Fruit fly (Drosophila melanogaster) whole organism, embryonic: ENCODE data around the gene Cp7Fa.

Experiments used
- ATbp ChIP-seq: fragments of 200-800 bp; sonication (Bioruptor generic); optimal IDR thresholded peaks from 2 replicates; lab custom pipeline; 2017; ENCODE audit warnings: missing biosample characterization, mild to moderate bottlenecking, missing genetic modification characterization, missing genetic modification reagents
- Adf1 ChIP-seq: fragments of 200-800 bp; sonication (Bioruptor generic); IDR thresholded peaks from 2 replicates; pipeline ENCODE4 v1.3.6; 2022; ENCODE audit warnings: missing biosample characterization, missing genetic modification characterization
- Aef1 ChIP-seq: fragments of 200-800 bp; sonication (Bioruptor generic); IDR thresholded peaks from 3 replicates; pipeline ENCODE4 v1.3.6; 2022; ENCODE audit warnings: missing biosample characterization, missing genetic modification characterization
- CG10654 ChIP-seq: fragments of 200-800 bp; sonication (Bioruptor generic); optimal IDR thresholded peaks from 2 replicates; lab custom pipeline; 2016; ENCODE audit warnings: missing biosample characterization, missing genetic modification characterization
- CG11696 ChIP-seq: fragments of 200-800 bp; sonication (Bioruptor generic); IDR thresholded peaks from 2 replicates; pipeline ENCODE4 v1.3.6; 2022; ENCODE audit warnings: missing biosample characterization, missing genetic modification characterization
- CG12659 ChIP-seq: fragments of 200-800 bp; sonication (Bioruptor generic); optimal IDR thresholded peaks from 3 replicates; lab custom pipeline; 2017; ENCODE audit warnings: mild to moderate bottlenecking, missing biosample characterization, missing genetic modification reagents, missing genetic modification characterization
- CG13123 ChIP-seq: fragments of 200-800 bp; sonication (Bioruptor generic); optimal IDR thresholded peaks from 2 replicates; lab custom pipeline; 2016; ENCODE audit warnings: missing biosample characterization, missing genetic modification characterization
- CG13424 ChIP-seq: fragments of 200-800 bp; sonication (Bioruptor generic); optimal IDR thresholded peaks from 2 replicates; lab custom pipeline; 2019; ENCODE audit warnings: missing biosample characterization, mild to moderate bottlenecking, missing genetic modification characterization, moderate library complexity
- CG14667 ChIP-seq: fragments of 200-800 bp; sonication (Bioruptor generic); IDR thresholded peaks from 2 replicates; pipeline ENCODE4 v1.3.6; 2022; ENCODE audit warnings: missing biosample characterization, missing genetic modification characterization
- CG16813 ChIP-seq: fragments of 200-800 bp; sonication (Bioruptor generic); IDR thresholded peaks from 3 replicates; pipeline ENCODE4 v1.3.6; 2022; ENCODE audit warnings: missing biosample characterization, missing genetic modification characterization; ENCODE audit not compliant: partially characterized antibody
- CG17186 ChIP-seq: fragments of 200-800 bp; sonication (Bioruptor generic); optimal IDR thresholded peaks from 3 replicates; lab custom pipeline; 2017; ENCODE audit warnings: missing biosample characterization, missing genetic modification reagents, missing genetic modification characterization
- CG30431 ChIP-seq: fragments of 200-800 bp; sonication (Bioruptor generic); optimal IDR thresholded peaks from 2 replicates; lab custom pipeline; 2017; ENCODE audit warnings: missing biosample characterization, missing genetic modification characterization
- CG31224 ChIP-seq: fragments of 200-800 bp; sonication (Bioruptor generic); IDR thresholded peaks from 2 replicates; pipeline ENCODE4 v1.3.6; 2022; ENCODE audit warnings: missing biosample characterization, missing genetic modification characterization
- CG32772 ChIP-seq: fragments of 200-800 bp; sonication (Bioruptor generic); IDR thresholded peaks from 2 replicates; pipeline ENCODE4 v1.3.6; 2022; ENCODE audit warnings: missing biosample characterization, missing genetic modification characterization
- CG34422 ChIP-seq: fragments of 200-800 bp; sonication (Bioruptor generic); IDR thresholded peaks from 3 replicates; pipeline ENCODE4 v1.3.6; 2022; ENCODE audit warnings: missing biosample characterization, missing genetic modification characterization
- CG4282 ChIP-seq: fragments of 200-800 bp; sonication (Bioruptor generic); optimal IDR thresholded peaks from 2 replicates; lab custom pipeline; 2016; ENCODE audit warnings: missing biosample characterization, missing genetic modification characterization
- CG6791 ChIP-seq: fragments of 200-800 bp; sonication (Bioruptor generic); IDR thresholded peaks from 3 replicates; pipeline ENCODE4 v1.3.6; 2022; ENCODE audit warnings: missing biosample characterization, missing genetic modification characterization; ENCODE audit not compliant: partially characterized antibody
- CG7357 ChIP-seq: fragments of 200-800 bp; sonication (Bioruptor generic); IDR thresholded peaks from 3 replicates; pipeline ENCODE4 v1.3.6; 2022; ENCODE audit warnings: missing biosample characterization, missing genetic modification characterization
- CG7839 ChIP-seq: fragments of 200-800 bp; sonication (Bioruptor generic); optimal IDR thresholded peaks from 3 replicates; lab custom pipeline; 2018; ENCODE audit warnings: missing biosample characterization, mild to moderate bottlenecking, missing genetic modification characterization, moderate library complexity
- CG8359 ChIP-seq: fragments of 200-800 bp; sonication (Bioruptor generic); optimal IDR thresholded peaks from 2 replicates; lab custom pipeline; 2017; ENCODE audit warnings: missing biosample characterization, mild to moderate bottlenecking, missing genetic modification characterization, borderline replicate concordance
- CG9817 ChIP-seq: fragments of 200-800 bp; sonication (Bioruptor generic); optimal IDR thresholded peaks from 2 replicates; lab custom pipeline; 2018; ENCODE audit warnings: missing biosample characterization, mild to moderate bottlenecking, missing genetic modification characterization, moderate library complexity
- Chrac-16 ChIP-seq: fragments of 200-800 bp; sonication (Bioruptor generic); optimal IDR thresholded peaks from 3 replicates; lab custom pipeline; 2016; ENCODE audit warnings: missing biosample characterization, missing genetic modification characterization
- CoRest ChIP-seq: fragments of 200-800 bp; sonication (Bioruptor generic); optimal IDR thresholded peaks from 3 replicates; lab custom pipeline; 2018; ENCODE audit warnings: missing biosample characterization, mild to moderate bottlenecking, missing genetic modification characterization, moderate library complexity
- Dfd ChIP-seq, 2 experiments: fragments of >200 bp; optimal IDR thresholded peaks; 2 replicates each; lab custom pipeline; 2017; ENCODE audit warnings: missing biosample characterization in 2 of 2, missing genetic modification characterization in 2 of 2
- Hmr ChIP-seq: fragments of 200-800 bp; sonication (Bioruptor generic); optimal IDR thresholded peaks from 3 replicates; lab custom pipeline; 2017; ENCODE audit warnings: mild to moderate bottlenecking, missing biosample characterization, missing genetic modification reagents, missing genetic modification characterization
- Med ChIP-seq: fragments of 200-800 bp; sonication (Bioruptor generic); peaks from one replicate; lab custom pipeline; 2016; ENCODE audit warnings: missing biosample characterization, missing genetic modification characterization, mild to moderate bottlenecking, inconsistent platforms, moderate library complexity
- Myb ChIP-seq: fragments of 200-800 bp; sonication (Bioruptor generic); optimal IDR thresholded peaks from 2 replicates; lab custom pipeline; 2016; ENCODE audit warnings: missing biosample characterization, missing genetic modification characterization
- Opbp ChIP-seq: fragments of 200-800 bp; sonication (Bioruptor generic); IDR thresholded peaks from 3 replicates; pipeline ENCODE4 v1.3.6; 2022; ENCODE audit warnings: missing biosample characterization, missing genetic modification characterization; ENCODE audit not compliant: partially characterized antibody
- Ptx1 ChIP-seq: fragments of 200-800 bp; sonication (Bioruptor generic); IDR thresholded peaks from 2 replicates; pipeline ENCODE4 v1.3.6; 2022; ENCODE audit warnings: missing biosample characterization, missing genetic modification characterization
- Ssrp ChIP-seq: fragments of 200-800 bp; sonication (Bioruptor generic); optimal IDR thresholded peaks from 2 replicates; lab custom pipeline; 2018; ENCODE audit warnings: missing biosample characterization, mild to moderate bottlenecking, missing genetic modification characterization, moderate library complexity
- Vsx1 ChIP-seq: fragments of 200-800 bp; sonication (Bioruptor generic); optimal IDR thresholded peaks from 2 replicates; lab custom pipeline; 2017; ENCODE audit warnings: missing biosample characterization, mild to moderate bottlenecking, missing genetic modification characterization, missing genetic modification reagents
- Xrp1 ChIP-seq: fragments of 200-800 bp; sonication (Bioruptor generic); IDR thresholded peaks from 2 replicates; pipeline ENCODE4 v1.3.6; 2022; ENCODE audit warnings: missing biosample characterization, missing genetic modification characterization
- ap ChIP-seq: fragments of 200-800 bp; sonication (Bioruptor generic); IDR thresholded peaks from 2 replicates; pipeline ENCODE4 v1.3.6; 2022; ENCODE audit warnings: missing biosample characterization, missing genetic modification characterization
- ara ChIP-seq: fragments of 200-800 bp; sonication (Bioruptor generic); IDR thresholded peaks from 2 replicates; pipeline ENCODE4 v1.3.6; 2022; ENCODE audit warnings: missing biosample characterization, missing genetic modification characterization
- bigmax ChIP-seq: fragments of 200-800 bp; sonication (Bioruptor generic); optimal IDR thresholded peaks from 2 replicates; lab custom pipeline; 2018; ENCODE audit warnings: missing biosample characterization, mild to moderate bottlenecking, missing genetic modification characterization
- btn ChIP-seq: fragments of 200-800 bp; sonication (Bioruptor generic); optimal IDR thresholded peaks from 2 replicates; lab custom pipeline; 2016; ENCODE audit warnings: missing biosample characterization, missing genetic modification characterization
- crc ChIP-seq: fragments of 200-800 bp; sonication (Bioruptor generic); optimal IDR thresholded peaks from 2 replicates; lab custom pipeline; 2016; ENCODE audit warnings: missing biosample characterization, missing genetic modification characterization
- grn ChIP-seq: fragments of 200-800 bp; sonication (Bioruptor generic); optimal IDR thresholded peaks from 3 replicates; lab custom pipeline; 2017; ENCODE audit warnings: missing biosample characterization, missing genetic modification characterization
- gro ChIP-seq: fragments of 200-800 bp; sonication (Bioruptor generic); optimal IDR thresholded peaks from 2 replicates; lab custom pipeline; 2016; ENCODE audit warnings: missing biosample characterization, missing genetic modification characterization
- hbn ChIP-seq: fragments of 200-800 bp; sonication (Bioruptor generic); IDR thresholded peaks from 2 replicates; pipeline ENCODE4 v1.3.6; 2022; ENCODE audit warnings: missing biosample characterization, missing genetic modification characterization; ENCODE audit not compliant: partially characterized antibody
- nerfin-1 ChIP-seq: fragments of 200-800 bp; sonication (Bioruptor generic); optimal IDR thresholded peaks from 3 replicates; lab custom pipeline; 2019; ENCODE audit warnings: missing biosample characterization, mild to moderate bottlenecking, missing genetic modification characterization, moderate library complexity
- nmo ChIP-seq: fragments of 200-800 bp; sonication (Bioruptor generic); optimal IDR thresholded peaks from 2 replicates; lab custom pipeline; 2018; ENCODE audit warnings: missing biosample characterization, mild to moderate bottlenecking, missing genetic modification characterization, moderate library complexity
- phol ChIP-seq: fragments of 200-800 bp; sonication (Bioruptor generic); optimal IDR thresholded peaks from 3 replicates; lab custom pipeline; 2018; ENCODE audit warnings: missing biosample characterization, mild to moderate bottlenecking, missing genetic modification characterization, moderate library complexity
- repo ChIP-seq: fragments of 200-800 bp; sonication (Bioruptor generic); optimal IDR thresholded peaks from 2 replicates; lab custom pipeline; 2016; ENCODE audit warnings: missing biosample characterization, missing genetic modification characterization
- salm ChIP-seq: fragments of 200-800 bp; sonication (Bioruptor generic); optimal IDR thresholded peaks from 2 replicates; lab custom pipeline; 2018; ENCODE audit warnings: missing biosample characterization, mild to moderate bottlenecking, missing genetic modification characterization
- sc ChIP-seq, 3 experiments: fragments of >200 bp in 2 of 3; fragments of 200-800 bp in 1 of 3; sonication (Bioruptor generic) in 1 of 3; optimal IDR thresholded peaks; 2 replicates in 2 of 3; 3 replicates in 1 of 3; lab custom pipeline; 2017; ENCODE audit warnings: mild to moderate bottlenecking in 1 of 3, missing biosample characterization in 1 of 3, missing genetic modification characterization in 1 of 3, missing genetic modification reagents in 1 of 3
- sens ChIP-seq: fragments of 200-800 bp; sonication (Bioruptor generic); peaks from one replicate; lab custom pipeline; 2016; ENCODE audit warnings: missing biosample characterization, missing genetic modification characterization
- tio ChIP-seq: fragments of 200-800 bp; sonication (Bioruptor generic); optimal IDR thresholded peaks from 2 replicates; lab custom pipeline; 2017; ENCODE audit warnings: missing biosample characterization, missing genetic modification characterization, inconsistent platforms
- trh ChIP-seq: fragments of 200-800 bp; sonication (Bioruptor generic); optimal IDR thresholded peaks from 2 replicates; lab custom pipeline; 2016; ENCODE audit warnings: missing biosample characterization, missing genetic modification characterization
- vvl ChIP-seq: fragments of 200-800 bp; sonication (Bioruptor generic); IDR thresholded peaks from 2 replicates; pipeline ENCODE4 v1.3.6; 2022; ENCODE audit warnings: missing biosample characterization, missing genetic modification characterization

Cp7Fa gene

dm6 chrX:8493473-8493872 lies 22.8 kb downstream of the Cp7Fa start (continued):
- TF ChIP-seq CG4282 (GFP tag; lab: Kevin White, UChicago), result no peak
- no peak for TF ChIP-seq crc (GFP tag; lab: Kevin White, UChicago)
- TF ChIP-seq salm (tag; lab: Kevin White, UChicago), result no peak
- TF ChIP-seq CG34422 (GFP tag; lab: Robert Waterston, UW), result peak; percentile 65; the same call in 1 of the 3 replicates
- TF ChIP-seq CG6791 (GFP tag; lab: Robert Waterston, UW), result no peak
- TF ChIP-seq Opbp (GFP tag; lab: Robert Waterston, UW), result no peak
- TF ChIP-seq sens, result peak; percentile 65
- peak; percentile 38 for TF ChIP-seq CG9817 (tag; lab: Kevin White, UChicago)
- TF ChIP-seq Aef1, result no peak
- TF ChIP-seq CG16813 (GFP tag; lab: Robert Waterston, UW), result no peak
- no peak for TF ChIP-seq Chrac-16 (GFP tag; lab: Kevin White, UChicago)
- TF ChIP-seq bigmax (GFP tag; lab: Kevin White, UChicago), result no peak
- peak; percentile 52 for TF ChIP-seq Ptx1 (GFP tag; lab: Robert Waterston, UW)
- TF ChIP-seq CG7357 (GFP tag; lab: Robert Waterston, UW), result 0 out of 3 replicates have a peak, but pooled peaks have one; percentile 38
- no peak for TF ChIP-seq Ssrp (tag; lab: Kevin White, UChicago)
- no peak for TF ChIP-seq hbn (GFP tag; lab: Robert Waterston, UW)
- peak; percentile 7 for TF ChIP-seq Myb (GFP tag; lab: Kevin White, UChicago)
- no peak for TF ChIP-seq grn
- TF ChIP-seq phol (tag; lab: Kevin White, UChicago), result no peak
- TF ChIP-seq Vsx1 (GFP tag; lab: Kevin White, UChicago), result peak; percentile 18
- TF ChIP-seq sc (optimal IDR thresholded peaks at IDR 0.05; lab: Kevin White, UChicago), result no peak
- no peak for TF ChIP-seq sc (GFP tag; optimal IDR thresholded peaks at IDR 0.05; lab: Kevin White, UChicago)
- peak; percentile 14 for TF ChIP-seq CG13424 (tag; lab: Kevin White, UChicago)
- no peak for TF ChIP-seq nerfin-1 (tag; lab: Kevin White, UChicago)
- TF ChIP-seq Xrp1 (GFP tag; lab: Robert Waterston, UW), result 0 out of 2 replicates have a peak, but pooled peaks have one; percentile 29
- peak; percentile 96 for TF ChIP-seq Med (GFP tag; lab: Kevin White, UChicago)
- TF ChIP-seq CG7839 (tag; lab: Kevin White, UChicago), result peak; percentile 68
- TF ChIP-seq CoRest (tag; lab: Kevin White, UChicago), result peak; percentile 8
- TF ChIP-seq ara (GFP tag; lab: Robert Waterston, UW), result peak; percentile 40; the same call in 1 of the 2 replicates
- TF ChIP-seq Hmr (GFP tag; lab: Kevin White, UChicago), result peak; percentile 57
- TF ChIP-seq CG14667 (GFP tag; lab: Robert Waterston, UW), result no peak
- TF ChIP-seq CG12659 (GFP tag; lab: Kevin White, UChicago), result peak; percentile 3
- no peak for TF ChIP-seq repo (GFP tag; lab: Kevin White, UChicago)
- no peak for TF ChIP-seq ATbp (GFP tag; lab: Kevin White, UChicago)
- TF ChIP-seq nmo (GFP tag; lab: Kevin White, UChicago), result peak; percentile 61
- TF ChIP-seq btn, result no peak
- no peak for TF ChIP-seq trh (GFP tag; lab: Kevin White, UChicago)
- TF ChIP-seq CG32772 (GFP tag; lab: Robert Waterston, UW), result no peak
- no peak for TF ChIP-seq Dfd (GFP tag; optimal IDR thresholded peaks at IDR 0.05; lab: Kevin White, UChicago)
- TF ChIP-seq CG30431 (GFP tag; lab: Kevin White, UChicago), result no peak
- TF ChIP-seq ap (GFP tag; lab: Robert Waterston, UW), result 0 out of 2 replicates have a peak, but pooled peaks have one; percentile 18
- peak; percentile 10 for TF ChIP-seq tio (GFP tag; lab: Kevin White, UChicago)
- peak; percentile 46; the same call in 1 of the 2 replicates for TF ChIP-seq CG31224 (GFP tag; lab: Robert Waterston, UW)
- peak; percentile 44 for TF ChIP-seq gro (GFP tag; lab: Kevin White, UChicago)
- TF ChIP-seq CG11696 (GFP tag; lab: Robert Waterston, UW), result peak; percentile 75
- TF ChIP-seq Adf1 (GFP tag; lab: Robert Waterston, UW), result no peak
- no peak for TF ChIP-seq CG13123 (GFP tag; lab: Kevin White, UChicago)
- no peak for TF ChIP-seq CG17186 (GFP tag; lab: Kevin White, UChicago)
- TF ChIP-seq vvl (GFP tag; lab: Robert Waterston, UW), result peak; percentile 39; the same call in 1 of the 2 replicates
- no peak for TF ChIP-seq CG10654 (GFP tag; lab: Kevin White, UChicago)
- TF ChIP-seq CG8359 (GFP tag; lab: Kevin White, UChicago), result no peak
